Worm (Caenorhabditis elegans) whole organism, early embryonic: ENCODE data around the gene T06E4.21.

Experiments
- B0310.2 ChIP-seq: sonication (generic microtip); optimal IDR thresholded peaks from 2 replicates; lab custom pipeline; 2016; ENCODE audit warnings: mild to moderate bottlenecking, missing genetic modification characterization, missing compliant biosample characterization
- F13C5.2 ChIP-seq: sonication (generic microtip); optimal IDR thresholded peaks from 2 replicates; lab custom pipeline; 2017; ENCODE audit warnings: mild to moderate bottlenecking, missing genetic modification characterization, inconsistent platforms, missing compliant biosample characterization
- aly-1 ChIP-seq: sonication (generic microtip); optimal IDR thresholded peaks from 2 replicates; lab custom pipeline; 2016; ENCODE audit warnings: missing genetic modification characterization, missing compliant biosample characterization
- ama-1 ChIP-seq: fragments of 150-350 bp; optimal IDR thresholded peaks from 2 replicates; lab custom pipeline; 2014
- ceh-13 ChIP-seq: fragments of 200-800 bp; sonication (Bioruptor generic); optimal IDR thresholded peaks from 2 replicates; lab custom pipeline; 2018; ENCODE audit warnings: mild to moderate bottlenecking, missing genetic modification characterization, missing compliant biosample characterization
- ceh-36 ChIP-seq: sonication (generic microtip); optimal IDR thresholded peaks from 2 replicates; lab custom pipeline; 2016; ENCODE audit warnings: missing genetic modification characterization, inconsistent platforms, missing compliant biosample characterization
- ets-7 ChIP-seq: sonication (generic microtip); optimal IDR thresholded peaks from 2 replicates; lab custom pipeline; 2016; ENCODE audit warnings: missing genotype, missing genetic modification characterization, missing compliant biosample characterization
- flt-1 ChIP-seq: fragments of 200-800 bp; sonication (Bioruptor generic); IDR thresholded peaks from 2 replicates; pipeline ENCODE4 v1.3.6; 2022; ENCODE audit warnings: missing genetic modification characterization, missing compliant biosample characterization
- hmbx-1 ChIP-seq: sonication (generic microtip); optimal IDR thresholded peaks from 2 replicates; lab custom pipeline; 2016; ENCODE audit warnings: mild to moderate bottlenecking, missing genetic modification characterization, missing compliant biosample characterization
- hmg-4 ChIP-seq: fragments of 200-800 bp; sonication (Bioruptor generic); optimal IDR thresholded peaks from 2 replicates; lab custom pipeline; 2018; ENCODE audit warnings: mild to moderate bottlenecking, missing genetic modification characterization, missing compliant biosample characterization
- hnd-1 ChIP-seq: sonication (generic microtip); optimal IDR thresholded peaks from 2 replicates; lab custom pipeline; 2016; ENCODE audit warnings: missing genetic modification characterization, missing compliant biosample characterization
- pes-1 ChIP-seq: fragments of 200-800 bp; sonication (Bioruptor generic); IDR thresholded peaks from 2 replicates; pipeline ENCODE4 v1.3.6; 2022; ENCODE audit warnings: missing genetic modification reagents, missing genetic modification characterization, missing compliant biosample characterization
- scrt-1 ChIP-seq: fragments of 200-800 bp; sonication (Bioruptor generic); IDR thresholded peaks from 2 replicates; pipeline ENCODE4 v1.3.6; 2022; ENCODE audit warnings: missing genetic modification characterization, missing compliant biosample characterization
- sea-1 ChIP-seq: fragments of 200-800 bp; sonication (Bioruptor generic); conservative IDR thresholded peaks from 2 replicates; pipeline ENCODE4 v1.3.6; 2022; ENCODE audit warnings: missing genetic modification characterization, missing compliant biosample characterization
- tbx-11 ChIP-seq: fragments of 200-800 bp; sonication (Bioruptor generic); IDR thresholded peaks from 2 replicates; pipeline ENCODE4 v1.3.6; 2022; ENCODE audit warnings: missing genetic modification characterization, missing compliant biosample characterization
- tbx-37 ChIP-seq: fragments of 200-800 bp; sonication (Bioruptor generic); conservative IDR thresholded peaks from 2 replicates; pipeline ENCODE4 v1.3.6; 2022; ENCODE audit warnings: missing genetic modification reagents, missing genetic modification characterization, missing compliant biosample characterization
- tra-4 ChIP-seq: sonication (generic microtip); optimal IDR thresholded peaks from 2 replicates; lab custom pipeline; 2017; ENCODE audit warnings: missing genetic modification characterization, missing compliant biosample characterization

T06E4.21 gene

ce11 chrV:9651294-9651693, at the start of gene T06E4.21:
Gene T06E4.21, plus strand, starts transcription at chrV:9651594.
- no peak for TF ChIP-seq scrt-1
- TF ChIP-seq hnd-1 (tag; lab: Kevin White, UChicago): no peak
- TF ChIP-seq aly-1 (tag; lab: Kevin White, UChicago): no peak
- TF ChIP-seq ama-1 (lab: Kevin White, UChicago): no peak
- no peak for TF ChIP-seq tbx-11
- no peak for TF ChIP-seq B0310.2
- TF ChIP-seq ets-7 (tag; lab: Kevin White, UChicago): no peak
- TF ChIP-seq ceh-36 (tag; lab: Kevin White, UChicago): no peak
- no peak for TF ChIP-seq tra-4 (tag; lab: Kevin White, UChicago)

- TF ChIP-seq pes-1 (GFP tag; lab: Robert Waterston, UW): 0 out of 2 replicates have a peak, but pooled peaks have one; percentile 47
Measured at ce11 chrV:9603488-9603887, 47.9 kb upstream of the T06E4.21 start.

DNA sequence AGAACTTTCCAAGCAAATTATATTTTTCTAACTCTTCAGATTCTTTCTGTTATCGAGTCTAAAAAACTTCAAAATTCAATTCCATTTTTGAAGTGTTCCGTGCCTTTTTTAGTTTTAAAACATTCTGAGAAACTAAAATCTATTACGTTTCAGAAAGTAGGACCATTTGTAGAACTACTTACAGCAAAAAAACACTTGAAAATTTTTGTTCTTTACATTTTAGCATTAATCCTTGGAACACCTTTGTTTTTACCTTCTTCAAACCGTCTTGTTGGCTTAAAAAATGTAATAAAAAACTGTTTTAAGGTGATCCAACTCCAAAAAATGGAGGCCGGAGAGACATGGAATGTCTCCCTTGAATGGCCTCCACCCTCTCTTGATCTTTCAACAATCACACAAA, 43.1 kb upstream of the T06E4.21 start, which contains the start of gene dop-2:
Gene dop-2 (plus strand): TSS at position 301 of the 400 bp plus-strand sequence.
- no peak for TF ChIP-seq F13C5.2 (tag; lab: Kevin White, UChicago)
- TF ChIP-seq sea-1 (GFP tag; lab: Robert Waterston, UW): no peak
- no peak for TF ChIP-seq B0310.2
- no peak for TF ChIP-seq tra-4 (tag; lab: Kevin White, UChicago)
- no peak for TF ChIP-seq scrt-1
- TF ChIP-seq aly-1 (tag; lab: Kevin White, UChicago): no peak

DNA sequence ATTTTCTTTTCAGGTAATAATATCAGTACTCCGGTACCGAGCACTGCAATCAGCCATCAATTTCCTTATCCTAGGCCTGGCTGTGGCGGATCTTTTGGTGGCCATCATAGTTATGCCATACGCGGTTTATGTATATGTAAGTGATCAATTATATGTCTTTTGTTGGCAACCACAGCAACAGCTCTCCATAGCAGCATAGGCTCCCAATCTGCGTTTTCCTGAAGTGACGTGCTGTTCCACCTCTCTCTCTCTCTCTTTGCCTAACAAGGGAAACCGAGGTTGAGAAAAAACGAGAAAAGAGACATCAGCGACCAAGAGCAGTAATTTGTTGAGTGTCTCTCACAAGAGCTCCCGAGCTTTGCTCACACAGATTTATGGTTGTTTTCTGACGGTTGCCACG, 42.2 kb upstream of the T06E4.21 start:
- TF ChIP-seq ceh-36 (tag; lab: Kevin White, UChicago): no peak

- TF ChIP-seq pes-1 (GFP tag; lab: Robert Waterston, UW): no peak
- no peak for TF ChIP-seq tbx-37
- no peak for TF ChIP-seq tbx-11
- TF ChIP-seq hmbx-1 (tag; lab: Kevin White, UChicago): no peak
- TF ChIP-seq flt-1 (GFP tag; lab: Robert Waterston, UW): no peak
- TF ChIP-seq aly-1 (tag; lab: Kevin White, UChicago): no peak
- TF ChIP-seq ceh-36 (tag; lab: Kevin White, UChicago): no peak
- TF ChIP-seq B0310.2: no peak
- TF ChIP-seq F13C5.2 (tag; lab: Kevin White, UChicago): no peak
- no peak for TF ChIP-seq hmg-4 (GFP tag; lab: Kevin White, UChicago)
- TF ChIP-seq tra-4 (tag; lab: Kevin White, UChicago): no peak
Measured at ce11 chrV:9615725-9616124, 35.7 kb upstream of the T06E4.21 start, which contains the start of gene pqn-63. Gene pqn-63, plus strand, starts transcription at chrV:9616031.

- TF ChIP-seq hmbx-1 (tag; lab: Kevin White, UChicago) (no peak), ama-1 (lab: Kevin White, UChicago) (no peak), ceh-13 (GFP tag; lab: Kevin White, UChicago) (no peak), scrt-1 (no peak), hnd-1 (tag; lab: Kevin White, UChicago) (no peak), hmg-4 (GFP tag; lab: Kevin White, UChicago) (no peak), ets-7 (tag; lab: Kevin White, UChicago) (no peak), ceh-36 (tag; lab: Kevin White, UChicago) (no peak), tbx-11 (no peak), B0310.2 (no peak), tra-4 (tag; lab: Kevin White, UChicago) (no peak), sea-1 (GFP tag; lab: Robert Waterston, UW) (no peak), pes-1 (GFP tag; lab: Robert Waterston, UW) (no peak), F13C5.2 (tag; lab: Kevin White, UChicago) (no peak), aly-1 (tag; lab: Kevin White, UChicago) (no peak), tbx-37 (no peak), flt-1 (GFP tag; lab: Robert Waterston, UW) (no peak)
Measured at ce11 chrV:9616130-9616529, 35.3 kb upstream of the T06E4.21 start.

- TF ChIP-seq ceh-36 (tag; lab: Kevin White, UChicago) (no peak), hmg-4 (GFP tag; lab: Kevin White, UChicago) (peak; percentile 17), ceh-13 (GFP tag; lab: Kevin White, UChicago) (no peak)
Measured at ce11 chrV:9616687-9617086, 34.7 kb upstream of the T06E4.21 start.

DNA sequence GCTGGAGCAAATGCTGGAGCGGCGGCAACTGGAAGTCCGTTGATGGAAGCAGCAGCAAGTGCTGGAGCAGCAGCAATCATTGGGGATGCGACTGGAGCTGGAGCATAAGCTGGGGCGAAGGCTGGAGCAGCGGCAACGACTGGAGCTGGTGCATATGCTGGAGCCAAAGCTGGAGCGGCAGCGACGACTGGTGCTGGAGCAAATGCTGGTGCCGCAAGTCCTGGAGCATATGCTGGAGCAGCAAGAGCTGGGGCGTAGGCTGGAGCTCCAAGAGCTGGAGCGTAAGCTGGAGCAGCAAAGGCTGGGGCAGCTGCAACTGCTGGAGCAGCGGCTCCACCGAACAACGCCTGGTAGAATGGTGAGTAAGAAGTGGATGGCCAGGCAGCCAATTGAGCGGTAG, 33.0 kb upstream of the T06E4.21 start:
- TF ChIP-seq ceh-13 (GFP tag; lab: Kevin White, UChicago) (no peak), ama-1 (lab: Kevin White, UChicago) (no peak), tbx-37 (no peak)

DNA sequence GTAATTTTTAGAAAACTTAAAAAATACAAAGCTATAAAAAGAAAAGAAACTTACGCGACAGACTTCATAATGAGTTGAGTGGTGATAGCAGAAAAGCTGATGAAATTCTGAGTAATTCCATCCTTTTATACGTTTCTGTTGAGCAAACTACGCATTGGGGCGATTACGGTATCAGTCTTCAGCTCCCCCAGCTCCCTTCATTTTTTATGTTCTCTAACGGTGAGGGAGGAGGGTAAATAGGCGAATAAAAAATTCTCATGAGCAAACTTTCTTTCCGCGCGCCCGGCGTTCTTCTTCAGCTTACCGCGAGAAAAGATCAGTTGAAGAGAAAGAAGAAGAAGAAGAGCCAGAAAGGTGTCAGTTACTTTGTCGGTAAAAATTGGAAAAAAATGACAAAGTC, 32.5 kb upstream of the T06E4.21 start, which contains the start of gene idpc-7:
Gene idpc-7 (minus strand): TSS at position 101 of the 400 bp plus-strand sequence.
- TF ChIP-seq F13C5.2 (tag; lab: Kevin White, UChicago) (no peak), B0310.2 (no peak), ets-7 (tag; lab: Kevin White, UChicago) (no peak), scrt-1 (no peak), tra-4 (tag; lab: Kevin White, UChicago) (no peak), tbx-11 (no peak), hmg-4 (GFP tag; lab: Kevin White, UChicago) (no peak), hmbx-1 (tag; lab: Kevin White, UChicago) (no peak), tbx-37 (no peak), aly-1 (tag; lab: Kevin White, UChicago) (no peak), ama-1 (lab: Kevin White, UChicago) (no peak), ceh-13 (GFP tag; lab: Kevin White, UChicago) (no peak), flt-1 (GFP tag; lab: Robert Waterston, UW) (no peak), hnd-1 (tag; lab: Kevin White, UChicago) (no peak), ceh-36 (tag; lab: Kevin White, UChicago) (no peak)
